Worm (Caenorhabditis elegans): Measurements from ENCODE around the gene F14H8.2.

F14H8.2 gene

DNA sequence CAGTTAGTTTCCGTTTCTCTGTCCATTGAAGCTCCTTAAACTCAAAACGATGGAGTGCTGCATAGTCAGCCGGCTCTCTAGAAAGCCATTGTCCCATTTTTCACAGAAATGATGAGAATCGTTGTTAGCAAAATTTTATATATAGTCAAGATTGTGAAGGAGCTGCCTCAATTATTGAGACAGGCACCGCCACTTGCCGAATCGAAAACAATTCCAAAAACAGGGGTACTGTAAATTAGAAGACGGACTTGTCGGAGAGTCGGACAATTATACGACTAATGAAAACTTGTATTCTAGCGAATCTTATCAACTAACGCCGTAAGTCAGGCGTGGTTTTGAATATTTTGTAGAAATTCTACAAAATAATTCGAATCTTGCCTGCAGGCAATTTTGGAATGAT lies at the start of gene F14H8.2:
Gene F14H8.2 (minus strand): TSS at position 101 of the 400 bp plus-strand sequence.
- TF ChIP-seq ztf-29 (GFP tag; IDR thresholded peaks at IDR 0.05) (no peak), klf-2 (GFP tag; conservative IDR thresholded peaks at IDR 0.05) (no peak), ref-1 (GFP tag; conservative IDR thresholded peaks at IDR 0.05) (no peak), med-1 (GFP tag; optimal IDR thresholded peaks at IDR 0.05; ENCODE audit: insufficient read depth) (no peak), T22C8.4 (GFP tag; IDR thresholded peaks at IDR 0.05) (no peak)

DNA sequence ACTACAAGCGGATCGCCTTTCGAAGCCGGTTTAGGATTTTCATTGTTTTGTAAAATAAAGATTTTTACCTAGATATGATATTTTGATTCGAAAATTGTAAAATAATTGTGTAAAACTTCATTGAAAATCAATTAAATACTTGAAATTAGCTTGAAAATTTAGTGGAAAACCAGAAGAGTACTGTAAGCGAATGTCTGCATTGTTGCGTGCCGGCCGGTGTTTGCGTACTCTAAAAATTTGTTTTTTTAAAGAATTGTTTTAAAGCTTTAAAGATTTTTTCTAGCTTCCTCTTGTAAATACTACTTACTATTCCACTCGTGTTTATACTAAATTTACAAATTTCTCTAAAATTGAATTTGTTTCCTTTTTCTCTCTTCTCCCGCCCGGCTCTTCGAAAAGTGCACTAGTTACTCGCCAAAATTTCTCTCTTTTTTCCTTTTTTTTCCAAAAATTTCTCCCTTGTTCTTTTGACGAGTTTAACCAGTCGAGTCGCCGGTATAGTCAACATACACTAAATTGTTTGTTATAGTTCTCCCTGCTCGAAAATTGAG lies 49.4 kb upstream of the F14H8.2 start:
- TF ChIP-seq med-1 (GFP tag; optimal IDR thresholded peaks at IDR 0.05; ENCODE audit: insufficient read depth), result no peak

DNA sequence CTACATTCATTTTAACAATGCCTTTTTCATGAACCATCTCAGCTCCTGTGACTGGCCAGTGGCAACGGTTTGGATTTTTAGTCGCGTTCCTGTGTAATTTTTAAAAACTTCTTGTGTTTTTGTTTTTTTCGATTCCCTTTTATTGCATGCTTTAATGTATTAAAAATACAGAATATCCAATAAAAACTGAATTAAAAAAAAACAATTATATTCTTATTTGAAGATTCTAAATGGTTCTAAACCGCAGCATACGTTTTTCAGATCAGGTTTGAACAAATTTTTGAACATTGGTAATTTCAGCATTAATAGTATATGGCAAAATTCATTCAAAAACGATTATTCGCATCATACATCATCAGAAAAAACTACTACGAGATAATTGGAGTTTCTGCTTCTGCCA lies 48.2 kb upstream of the F14H8.2 start, which contains the start of gene dnj-3:
Gene dnj-3 (plus strand): TSS at position 301 of the 400 bp plus-strand sequence.
- TF ChIP-seq tab-1 (GFP tag; IDR thresholded peaks at IDR 0.05) (no peak), cog-1 (tag; optimal IDR thresholded peaks at IDR 0.05) (no peak), T22C8.4 (GFP tag; IDR thresholded peaks at IDR 0.05) (no peak), ztf-23 (GFP tag; IDR thresholded peaks at IDR 0.05) (no peak), ztf-29 (GFP tag; IDR thresholded peaks at IDR 0.05) (no peak), ref-1 (GFP tag; conservative IDR thresholded peaks at IDR 0.05) (no peak), med-1 (GFP tag; optimal IDR thresholded peaks at IDR 0.05; ENCODE audit: insufficient read depth) (no peak)

DNA sequence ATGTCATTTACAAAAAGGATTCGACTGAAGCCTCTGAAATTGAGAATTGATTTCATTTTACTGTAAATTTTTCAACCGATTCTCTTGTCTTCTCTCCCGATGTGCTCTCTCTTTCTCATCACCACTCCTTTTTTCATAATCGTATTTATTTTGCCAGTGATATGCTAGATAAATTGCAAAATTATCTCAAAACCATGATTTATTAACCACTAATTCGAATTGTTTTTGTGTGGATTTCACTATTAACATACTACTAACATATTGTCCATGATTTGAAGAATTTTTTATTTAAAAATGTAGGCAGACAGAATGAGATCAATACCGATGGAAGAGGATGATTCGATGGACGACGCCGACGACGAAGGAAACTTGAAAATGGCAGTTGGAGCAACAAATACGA lies 47.0 kb upstream of the F14H8.2 start, which contains the start of gene C25D7.10:
Gene C25D7.10 (plus strand): TSS at position 301 of the 400 bp plus-strand sequence.
- TF ChIP-seq tab-1 (GFP tag; IDR thresholded peaks at IDR 0.05) (no peak), ztf-29 (GFP tag; IDR thresholded peaks at IDR 0.05) (no peak), ztf-23 (GFP tag; IDR thresholded peaks at IDR 0.05) (no peak)

DNA sequence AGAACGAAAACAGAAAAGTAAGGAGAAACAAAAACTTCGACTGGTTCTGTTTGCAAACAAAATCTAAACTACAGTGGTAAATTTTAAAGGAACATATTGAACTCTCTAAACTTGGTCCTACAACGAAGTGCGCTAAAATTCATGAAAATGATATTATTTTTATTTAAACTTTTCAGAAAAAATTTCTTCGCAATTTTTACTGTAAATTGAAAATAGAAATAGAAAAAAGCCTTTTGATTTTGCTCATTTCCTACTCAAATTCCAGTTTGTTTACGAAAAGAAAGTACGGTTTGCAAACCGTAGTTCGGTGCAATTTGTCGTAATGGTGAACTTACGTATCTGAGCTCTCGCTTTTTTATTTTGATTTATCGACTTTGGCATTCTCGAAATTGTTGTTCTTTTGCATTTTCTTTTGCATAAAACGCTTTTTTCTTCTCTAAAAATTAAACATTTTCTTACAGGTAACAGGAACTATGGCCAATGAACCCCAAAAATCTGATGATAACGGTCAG lies 45.8 kb upstream of the F14H8.2 start, which contains the start of gene otub-1:
Gene otub-1 (plus strand): TSS at position 462 of the 512 bp plus-strand sequence.
- TF ChIP-seq tab-1 (GFP tag; IDR thresholded peaks at IDR 0.05) (no peak), klf-2 (GFP tag; conservative IDR thresholded peaks at IDR 0.05) (no peak), med-1 (GFP tag; optimal IDR thresholded peaks at IDR 0.05; ENCODE audit: insufficient read depth) (no peak), cog-1 (tag; optimal IDR thresholded peaks at IDR 0.05) (no peak), T22C8.4 (GFP tag; IDR thresholded peaks at IDR 0.05) (no peak), ztf-23 (GFP tag; IDR thresholded peaks at IDR 0.05) (no peak), ztf-29 (GFP tag; IDR thresholded peaks at IDR 0.05) (no peak), flt-1 (GFP tag; IDR thresholded peaks at IDR 0.05) (no peak)

DNA sequence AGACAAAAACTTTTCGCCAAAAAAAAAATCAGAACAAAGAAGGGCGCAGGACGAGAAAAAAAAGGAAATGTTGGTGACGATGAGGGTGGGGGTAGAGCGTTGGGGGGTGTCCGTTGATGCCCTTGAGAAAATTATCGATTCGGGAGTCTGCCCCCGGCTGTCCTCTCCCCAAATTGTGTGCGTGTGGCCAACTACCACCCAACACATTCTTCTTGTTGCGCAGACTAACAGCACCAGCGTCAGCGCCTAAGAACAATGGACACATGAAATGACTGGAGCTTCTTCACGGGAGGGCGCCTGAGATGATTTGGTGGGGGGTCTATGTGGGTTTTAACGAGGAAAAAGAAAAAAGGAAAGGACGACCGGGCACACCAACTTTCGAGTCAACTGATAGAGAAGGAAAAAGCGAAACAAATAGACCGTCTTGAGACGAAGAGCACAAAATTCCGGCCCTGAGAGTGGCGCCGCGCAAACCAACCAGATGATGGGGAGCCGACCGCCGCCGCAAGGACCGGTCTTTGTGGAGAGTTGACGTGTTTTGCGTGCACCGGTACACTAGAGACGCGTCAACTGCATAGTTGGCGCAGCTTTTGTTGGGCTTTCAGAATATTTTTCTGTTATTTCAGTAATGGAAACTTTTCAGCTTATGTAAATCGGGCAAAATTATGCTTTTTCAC lies 45.1 kb upstream of the F14H8.2 start, which contains the start of gene C25D7.9:
Gene C25D7.9 (plus strand): TSS at position 68 of the 677 bp plus-strand sequence.
- TF ChIP-seq T22C8.4 (GFP tag; IDR thresholded peaks at IDR 0.05) (peak; percentile 82), ref-1 (GFP tag; conservative IDR thresholded peaks at IDR 0.05) (no peak), klf-2 (GFP tag; conservative IDR thresholded peaks at IDR 0.05) (no peak)

DNA sequence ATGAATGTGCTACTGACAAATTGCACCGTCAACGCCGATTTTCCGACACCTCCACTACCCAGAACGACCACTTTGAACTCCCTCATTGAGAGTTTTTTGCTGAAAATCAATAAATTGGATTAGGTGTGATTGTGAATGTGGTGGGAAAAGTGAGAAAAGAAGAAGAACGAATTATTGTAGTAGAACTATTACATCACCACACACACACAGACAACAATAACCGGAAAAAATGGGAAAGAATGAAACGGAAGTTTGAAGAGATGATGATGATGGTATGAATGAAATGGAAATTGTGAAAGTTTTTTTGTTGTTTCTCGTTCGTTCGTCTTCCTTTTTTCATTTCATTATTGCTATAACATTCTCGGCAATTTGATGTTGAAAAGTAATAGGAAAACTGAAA lies 43.9 kb upstream of the F14H8.2 start, which contains the start of gene rap-2:
Gene rap-2 (minus strand): TSS at position 101 of the 400 bp plus-strand sequence.
- TF ChIP-seq cog-1 (tag; optimal IDR thresholded peaks at IDR 0.05) (no peak), med-1 (GFP tag; optimal IDR thresholded peaks at IDR 0.05; ENCODE audit: insufficient read depth) (no peak)

DNA sequence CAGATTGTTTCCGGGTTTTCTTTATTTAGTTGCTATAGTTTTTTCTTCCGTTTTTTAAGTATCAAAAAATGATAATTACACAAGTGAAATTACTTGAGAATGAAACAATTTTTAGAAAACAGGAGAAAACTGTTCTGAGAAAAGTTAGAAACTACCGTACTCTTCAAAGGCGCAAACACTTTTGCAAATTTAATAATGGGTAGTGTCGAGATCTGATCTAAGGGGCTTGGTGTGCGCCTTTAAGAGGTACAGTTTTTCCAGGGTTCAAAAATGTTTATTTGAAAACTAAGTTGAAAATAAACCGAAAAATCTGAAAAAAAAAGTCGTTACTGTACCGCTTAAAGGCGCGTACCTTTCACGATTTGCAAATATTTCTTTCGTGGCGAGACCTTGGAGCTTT lies 40.5 kb upstream of the F14H8.2 start:
- no peak for TF ChIP-seq ztf-23 (GFP tag; IDR thresholded peaks at IDR 0.05)

DNA sequence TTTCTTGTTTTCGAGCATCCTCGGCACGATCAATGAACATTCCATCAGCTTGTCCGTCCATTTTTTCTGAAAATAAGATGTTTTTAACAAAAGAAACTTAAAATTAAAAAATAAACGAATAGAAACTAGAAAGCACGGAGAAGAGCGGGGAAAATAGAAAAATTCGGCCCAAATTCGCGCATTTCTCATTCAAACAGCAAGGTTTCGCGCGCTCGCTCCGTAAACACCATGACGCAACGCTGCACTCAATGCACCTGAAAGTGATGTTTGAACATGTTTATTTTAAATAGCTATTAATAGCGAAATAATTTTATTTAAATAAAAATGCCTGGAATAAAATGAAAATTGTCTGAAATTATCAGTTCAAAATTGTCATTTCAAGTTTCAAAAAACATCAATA lies 39.4 kb upstream of the F14H8.2 start, which contains the start of the genes mcm-3 and C25D7.15:
Gene mcm-3 (minus strand): TSS at position 66 of the 400 bp plus-strand sequence.
Gene C25D7.15 (plus strand): TSS at position 275 of the 400 bp plus-strand sequence.
- TF ChIP-seq med-1 (GFP tag; optimal IDR thresholded peaks at IDR 0.05; ENCODE audit: insufficient read depth) (no peak), ztf-29 (GFP tag; IDR thresholded peaks at IDR 0.05) (no peak), cog-1 (tag; optimal IDR thresholded peaks at IDR 0.05) (no peak), ztf-23 (GFP tag; IDR thresholded peaks at IDR 0.05) (no peak), T22C8.4 (GFP tag; IDR thresholded peaks at IDR 0.05) (no peak), tab-1 (GFP tag; IDR thresholded peaks at IDR 0.05) (no peak), flt-1 (GFP tag; IDR thresholded peaks at IDR 0.05) (no peak), klf-2 (GFP tag; conservative IDR thresholded peaks at IDR 0.05) (no peak), ref-1 (GFP tag; conservative IDR thresholded peaks at IDR 0.05) (no peak)

DNA sequence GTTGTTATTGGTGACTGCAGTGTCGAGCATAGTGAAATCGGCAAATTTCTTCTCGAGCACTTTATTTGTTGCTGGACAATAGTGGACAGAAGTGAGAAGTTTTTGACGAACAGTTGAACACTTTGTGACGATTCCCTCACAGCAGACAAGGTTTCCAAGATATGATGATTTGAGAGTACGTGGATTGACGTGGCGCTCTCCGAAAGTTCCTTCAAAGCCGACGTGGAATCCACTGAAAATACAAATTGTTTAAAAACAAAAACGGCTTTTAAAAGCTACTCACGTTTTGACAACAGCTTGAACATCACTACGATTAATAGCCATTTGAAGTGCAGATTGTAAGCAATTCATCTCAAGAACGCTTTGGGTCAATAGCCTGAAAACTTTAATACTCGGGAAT lies 38.8 kb upstream of the F14H8.2 start:
- TF ChIP-seq ztf-23 (GFP tag; IDR thresholded peaks at IDR 0.05) (no peak), ref-1 (GFP tag; conservative IDR thresholded peaks at IDR 0.05) (no peak), klf-2 (GFP tag; conservative IDR thresholded peaks at IDR 0.05) (no peak), flt-1 (GFP tag; IDR thresholded peaks at IDR 0.05) (no peak), tab-1 (GFP tag; IDR thresholded peaks at IDR 0.05) (no peak), med-1 (GFP tag; optimal IDR thresholded peaks at IDR 0.05; ENCODE audit: insufficient read depth) (no peak), cog-1 (tag; optimal IDR thresholded peaks at IDR 0.05) (no peak)

DNA sequence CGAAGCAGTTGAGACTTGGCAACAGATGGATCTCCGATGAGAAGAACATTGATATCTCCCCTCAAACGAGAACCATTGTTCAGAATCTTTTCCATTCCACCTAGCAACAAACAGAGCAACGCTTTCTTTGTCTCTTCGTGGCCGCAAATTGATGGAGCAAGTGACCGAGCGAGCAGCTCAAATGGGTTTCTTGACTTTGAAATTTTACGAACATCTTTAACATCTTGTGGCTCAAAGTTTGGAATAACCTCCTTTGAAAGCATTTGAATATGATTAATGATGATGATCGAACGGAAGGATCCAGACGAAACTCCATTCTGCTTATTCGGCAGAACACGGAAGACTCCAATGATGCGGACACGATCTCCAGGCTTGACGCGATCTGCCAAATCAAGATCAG lies 38.3 kb upstream of the F14H8.2 start:
- TF ChIP-seq klf-2 (GFP tag; conservative IDR thresholded peaks at IDR 0.05) (no peak), flt-1 (GFP tag; IDR thresholded peaks at IDR 0.05) (no peak), cog-1 (tag; optimal IDR thresholded peaks at IDR 0.05) (no peak), ref-1 (GFP tag; conservative IDR thresholded peaks at IDR 0.05) (no peak), T22C8.4 (GFP tag; IDR thresholded peaks at IDR 0.05) (no peak), tab-1 (GFP tag; IDR thresholded peaks at IDR 0.05) (no peak), ztf-29 (GFP tag; IDR thresholded peaks at IDR 0.05) (no peak), med-1 (GFP tag; optimal IDR thresholded peaks at IDR 0.05; ENCODE audit: insufficient read depth) (no peak)

All from whole organism, midembryonic.